Worm (Caenorhabditis elegans): ENCODE measurements around the gene C47D12.5.

DNA sequence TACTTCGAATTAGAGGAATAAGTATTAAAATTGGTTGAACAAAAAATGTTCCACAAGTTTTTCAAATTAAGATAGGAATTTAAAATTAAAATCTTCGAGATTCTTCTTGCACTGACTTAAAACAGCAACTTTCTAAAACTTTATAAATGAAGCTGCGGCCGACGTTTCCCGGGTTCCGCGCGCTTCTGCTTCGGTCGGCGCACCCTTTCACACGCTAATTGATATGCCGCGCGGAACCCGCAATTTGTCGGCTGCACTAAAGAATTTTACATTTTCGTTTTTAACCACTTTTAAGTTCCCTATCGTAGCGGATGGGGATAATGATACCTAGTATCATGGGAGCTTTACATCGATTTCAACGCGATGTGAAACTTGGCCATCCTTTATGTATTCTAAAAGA, 29.7 kb upstream of the C47D12.5 start:
- TF ChIP-seq unc-39 (tag; optimal IDR thresholded peaks at IDR 0.05) (no peak), M03D4.4 (tag; optimal IDR thresholded peaks at IDR 0.05) (no peak), nhr-237 (tag; optimal IDR thresholded peaks at IDR 0.05) (no peak), elt-1 (tag; optimal IDR thresholded peaks at IDR 0.05; ENCODE audit: borderline replicate concordance, insufficient read depth) (no peak), lin-32 (GFP tag; optimal IDR thresholded peaks at IDR 0.05) (no peak), unc-62 (GFP tag; optimal IDR thresholded peaks at IDR 0.05) (no peak), nhr-76 (tag; optimal IDR thresholded peaks at IDR 0.05) (no peak), nhr-28 (tag; optimal IDR thresholded peaks at IDR 0.05) (no peak), ztf-11 (tag; optimal IDR thresholded peaks at IDR 0.05) (no peak), lin-13 (tag; optimal IDR thresholded peaks at IDR 0.05) (no peak)
